Fruit fly (Drosophila melanogaster): Measurements from ENCODE around the gene Cad86C.

Cad86C gene

DNA sequence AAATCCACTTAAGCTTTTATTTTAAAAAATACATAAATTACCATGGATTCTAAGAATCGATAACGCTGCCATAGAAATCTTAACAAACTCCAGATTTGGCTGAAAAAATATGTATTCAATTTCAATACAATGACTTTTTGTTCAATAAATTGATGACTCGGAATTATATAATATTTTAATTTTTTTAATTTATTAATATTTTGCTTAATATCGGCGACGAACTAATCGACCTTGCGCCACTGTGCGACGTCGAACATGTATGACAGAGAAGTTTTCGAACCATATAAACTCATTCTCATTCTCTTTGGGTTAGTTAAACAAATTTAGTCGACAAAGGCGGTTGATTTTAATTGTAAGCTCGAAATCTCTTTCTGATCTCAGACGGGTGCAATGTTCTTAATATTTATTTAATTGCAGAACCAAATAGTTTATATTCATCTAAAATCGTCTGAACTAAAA, 22.7 kb downstream of the Cad86C start, which contains the start of gene CG42394 (continued):
- TF ChIP-seq CG30431 (GFP tag; optimal IDR thresholded peaks at IDR 0.05) (peak; percentile 90), CG8388 (GFP tag; optimal IDR thresholded peaks at IDR 0.05) (peak; percentile 91), CG33557 (GFP tag; optimal IDR thresholded peaks at IDR 0.05) (peak; percentile 89), Abd-B (GFP tag; optimal IDR thresholded peaks at IDR 0.05) (peak; percentile 88), Dad (GFP tag; optimal IDR thresholded peaks at IDR 0.05) (peak; percentile 76), CG4328 (GFP tag; optimal IDR thresholded peaks at IDR 0.05) (peak; percentile 86), tgo (GFP tag; IDR thresholded peaks at IDR 0.05) (peak; percentile 93), D19A (tag; optimal IDR thresholded peaks at IDR 0.05) (peak; percentile 96), esg (GFP tag; conservative IDR thresholded peaks at IDR 0.05) (peak; percentile 88), CG3726 (GFP tag; IDR thresholded peaks at IDR 0.05) (peak; percentile 88; the same call in 1 of the 3 replicates), dysf (GFP tag; IDR thresholded peaks at IDR 0.05) (peak; percentile 95), D (optimal IDR thresholded peaks at IDR 0.05) (no peak), D (GFP tag; optimal IDR thresholded peaks at IDR 0.05) (peak; percentile 96), CG14014 (GFP tag; IDR thresholded peaks at IDR 0.05) (peak; percentile 95), Usf (GFP tag; optimal IDR thresholded peaks at IDR 0.05) (peak; percentile 89), CG13624 (GFP tag; optimal IDR thresholded peaks at IDR 0.05) (peak; percentile 62), Dp (GFP tag; optimal IDR thresholded peaks at IDR 0.05) (peak; percentile 5), bcd (GFP tag; optimal IDR thresholded peaks at IDR 0.05) (peak; percentile 97), CG1529 (GFP tag; optimal IDR thresholded peaks at IDR 0.05) (peak; percentile 90), fd3F (GFP tag; optimal IDR thresholded peaks at IDR 0.05) (peak; percentile 90), Six4 (GFP tag; optimal IDR thresholded peaks at IDR 0.05) (peak; percentile 95), CG2199 (GFP tag; IDR thresholded peaks at IDR 0.05) (peak; percentile 88; the same call in 2 of the 3 replicates), oc (tag; optimal IDR thresholded peaks at IDR 0.05) (peak; percentile 92), cato (GFP tag; optimal IDR thresholded peaks at IDR 0.05; ENCODE audit: borderline replicate concordance) (peak; percentile 84), CG17912 (GFP tag; optimal IDR thresholded peaks at IDR 0.05) (peak; percentile 80), crc (GFP tag; optimal IDR thresholded peaks at IDR 0.05) (peak; percentile 54), Asciz (GFP tag; optimal IDR thresholded peaks at IDR 0.05) (peak; percentile 97), Kr (GFP tag; optimal IDR thresholded peaks at IDR 0.05) (peak; percentile 43), E2f1 (GFP tag; IDR thresholded peaks at IDR 0.05) (peak; percentile 95), Bteb2 (GFP tag; optimal IDR thresholded peaks at IDR 0.05) (peak; percentile 81), CG11247 (GFP tag; IDR thresholded peaks at IDR 0.05) (peak; percentile 90), CG12744 (GFP tag; optimal IDR thresholded peaks at IDR 0.05) (peak; percentile 43), CG14441 (GFP tag; IDR thresholded peaks at IDR 0.05) (peak; percentile 93), Poxn (GFP tag; IDR thresholded peaks at IDR 0.05) (peak; percentile 51; the same call in 1 of the 2 replicates), cad (GFP tag; optimal IDR thresholded peaks at IDR 0.05) (no peak), CG15479 (GFP tag; optimal IDR thresholded peaks at IDR 0.05) (no peak), crol (GFP tag; IDR thresholded peaks at IDR 0.05) (peak; percentile 40; the same call in 1 of the 2 replicates), tin (GFP tag; optimal IDR thresholded peaks at IDR 0.05) (peak; percentile 95), tna (GFP tag; IDR thresholded peaks at IDR 0.05; ENCODE audit: partially characterized antibody) (no peak), CG12219 (GFP tag; optimal IDR thresholded peaks at IDR 0.05) (peak; percentile 85), CG10321 (GFP tag; IDR thresholded peaks at IDR 0.05) (peak; percentile 74), sisA (GFP tag; IDR thresholded peaks at IDR 0.05) (peak; percentile 89), pros (GFP tag; optimal IDR thresholded peaks at IDR 0.05) (peak; percentile 34), ara (GFP tag; IDR thresholded peaks at IDR 0.05) (peak; percentile 95), CG3995 (GFP tag; optimal IDR thresholded peaks at IDR 0.05) (no peak), pzg (GFP tag; optimal IDR thresholded peaks at IDR 0.05) (no peak), MESR4 (GFP tag; optimal IDR thresholded peaks at IDR 0.05) (peak; percentile 25), CG4404 (GFP tag; IDR thresholded peaks at IDR 0.05) (peak; percentile 90), CG2120 (GFP tag; optimal IDR thresholded peaks at IDR 0.05) (peak; percentile 89), emc (GFP tag; optimal IDR thresholded peaks at IDR 0.05) (peak; percentile 18), CG12236 (GFP tag; optimal IDR thresholded peaks at IDR 0.05) (peak; percentile 49)
